Fruit fly (Drosophila melanogaster) whole organism, embryonic: Measurements from ENCODE around the gene Alg7.

Source experiments
- BEAF-32 ChIP-seq: fragments of 200-800 bp; sonication (Bioruptor generic); optimal IDR thresholded peaks from 3 replicates; lab custom pipeline; 2017; ENCODE audit warnings: missing biosample characterization, missing genetic modification characterization, mild to moderate bottlenecking, moderate library complexity, missing genetic modification reagents
- CG11695 ChIP-seq: fragments of 200-800 bp; sonication (Bioruptor generic); IDR thresholded peaks from 3 replicates; pipeline ENCODE4 v1.3.6; 2022; ENCODE audit warnings: missing biosample characterization, missing genetic modification characterization
- CG12299 ChIP-seq: fragments of 200-800 bp; sonication (Bioruptor generic); optimal IDR thresholded peaks from 2 replicates; lab custom pipeline; 2018; ENCODE audit warnings: missing biosample characterization, mild to moderate bottlenecking, missing genetic modification characterization
- CG13624 ChIP-seq: fragments of 200-800 bp; sonication (Bioruptor generic); optimal IDR thresholded peaks from 2 replicates; lab custom pipeline; 2016; ENCODE audit warnings: missing biosample characterization, missing genetic modification characterization
- CG13775 ChIP-seq: fragments of 200-800 bp; sonication (Bioruptor generic); optimal IDR thresholded peaks from 3 replicates; lab custom pipeline; 2017; ENCODE audit warnings: missing biosample characterization, mild to moderate bottlenecking, missing genetic modification characterization
- CG15601 ChIP-seq: fragments of 200-800 bp; sonication (Bioruptor generic); optimal IDR thresholded peaks from 3 replicates; lab custom pipeline; 2019; ENCODE audit warnings: missing biosample characterization, mild to moderate bottlenecking, missing genetic modification characterization, moderate library complexity
- CG1603 ChIP-seq: fragments of 200-800 bp; sonication (Bioruptor generic); optimal IDR thresholded peaks from 2 replicates; lab custom pipeline; 2019; ENCODE audit warnings: missing biosample characterization, mild to moderate bottlenecking, missing genetic modification characterization, moderate library complexity
- CG17359 ChIP-seq: fragments of 200-800 bp; sonication (Bioruptor generic); optimal IDR thresholded peaks from 3 replicates; lab custom pipeline; 2018; ENCODE audit warnings: missing biosample characterization, mild to moderate bottlenecking, missing genetic modification characterization, moderate library complexity
- CG18476 ChIP-seq: fragments of 200-800 bp; sonication (Bioruptor generic); optimal IDR thresholded peaks from 2 replicates; lab custom pipeline; 2016; ENCODE audit warnings: missing biosample characterization, mild to moderate bottlenecking, missing genetic modification characterization
- CG2199 ChIP-seq: fragments of 200-800 bp; sonication (Bioruptor generic); IDR thresholded peaks from 3 replicates; pipeline ENCODE4 v1.3.6; 2022; ENCODE audit warnings: missing biosample characterization, missing genetic modification characterization
- CG2712 ChIP-seq: fragments of 200-800 bp; optimal IDR thresholded peaks from 3 replicates; lab custom pipeline; 2019; ENCODE audit warnings: missing biosample characterization, mild to moderate bottlenecking, missing genetic modification characterization, moderate library complexity
- CG30431 ChIP-seq: fragments of 200-800 bp; sonication (Bioruptor generic); optimal IDR thresholded peaks from 2 replicates; lab custom pipeline; 2017; ENCODE audit warnings: missing biosample characterization, missing genetic modification characterization
- CG31365 ChIP-seq: fragments of 200-800 bp; sonication (Bioruptor generic); optimal IDR thresholded peaks from 2 replicates; lab custom pipeline; 2018; ENCODE audit warnings: missing biosample characterization, mild to moderate bottlenecking, missing genetic modification characterization
- CG32772 ChIP-seq: fragments of 200-800 bp; sonication (Bioruptor generic); IDR thresholded peaks from 2 replicates; pipeline ENCODE4 v1.3.6; 2022; ENCODE audit warnings: missing biosample characterization, missing genetic modification characterization
- CG4707 ChIP-seq: fragments of 200-800 bp; sonication (Bioruptor generic); optimal IDR thresholded peaks from 2 replicates; lab custom pipeline; 2018; ENCODE audit warnings: missing biosample characterization, mild to moderate bottlenecking, missing genetic modification characterization, moderate library complexity
- CG6175 ChIP-seq: fragments of 200-800 bp; sonication (Bioruptor generic); IDR thresholded peaks from 3 replicates; pipeline ENCODE4 v1.3.6; 2022; ENCODE audit warnings: missing biosample characterization, missing genetic modification characterization
- CG6689 ChIP-seq: fragments of 200-800 bp; sonication (Bioruptor generic); IDR thresholded peaks from 2 replicates; pipeline ENCODE4 v1.3.6; 2022; ENCODE audit warnings: missing biosample characterization, missing genetic modification characterization
- CG6854 ChIP-seq: fragments of 200-800 bp; sonication (Bioruptor generic); optimal IDR thresholded peaks from 3 replicates; lab custom pipeline; 2017; ENCODE audit warnings: missing biosample characterization, mild to moderate bottlenecking, missing genetic modification characterization
- CG8944 ChIP-seq: fragments of 200-800 bp; sonication (Bioruptor generic); optimal IDR thresholded peaks from 3 replicates; lab custom pipeline; 2016; ENCODE audit warnings: missing biosample characterization, missing genetic modification characterization
- CG9727 ChIP-seq: fragments of 200-800 bp; sonication (Bioruptor generic); optimal IDR thresholded peaks from 3 replicates; lab custom pipeline; 2017; ENCODE audit warnings: missing biosample characterization, mild to moderate bottlenecking, missing genetic modification characterization
- Elba2 ChIP-seq: fragments of 200-800 bp; sonication (Bioruptor generic); optimal IDR thresholded peaks from 3 replicates; lab custom pipeline; 2016; ENCODE audit warnings: missing biosample characterization, missing genetic modification characterization
- Fer1 ChIP-seq: fragments of 200-800 bp; sonication (Bioruptor generic); optimal IDR thresholded peaks from 2 replicates; lab custom pipeline; 2017; ENCODE audit warnings: missing biosample characterization, mild to moderate bottlenecking, missing genetic modification characterization
- GATAe ChIP-seq: fragments of 200-800 bp; sonication (Bioruptor generic); conservative IDR thresholded peaks from 2 replicates; pipeline ENCODE4 v1.3.6; 2022; ENCODE audit warnings: missing biosample characterization, missing genetic modification characterization
- HHEX ChIP-seq: fragments of 200-800 bp; sonication (Bioruptor generic); optimal IDR thresholded peaks from 3 replicates; lab custom pipeline; 2017; ENCODE audit warnings: missing biosample characterization, mild to moderate bottlenecking, missing genetic modification characterization, missing genetic modification reagents
- Jarid2 ChIP-seq: fragments of 200-800 bp; sonication (Bioruptor generic); optimal IDR thresholded peaks from 3 replicates; lab custom pipeline; 2017; ENCODE audit warnings: mild to moderate bottlenecking, missing biosample characterization, missing genetic modification reagents, missing genetic modification characterization
- Mrtf ChIP-seq: fragments of 200-800 bp; sonication (Bioruptor generic); IDR thresholded peaks from 3 replicates; pipeline ENCODE4 v1.3.6; 2022; ENCODE audit warnings: missing biosample characterization, missing genetic modification characterization
- NfI ChIP-seq: fragments of 200-800 bp; sonication (Bioruptor generic); optimal IDR thresholded peaks from 3 replicates; lab custom pipeline; 2018; ENCODE audit warnings: missing biosample characterization, mild to moderate bottlenecking, missing genetic modification characterization, moderate library complexity
- PHDP ChIP-seq: fragments of 200-800 bp; sonication (Bioruptor generic); optimal IDR thresholded peaks from 3 replicates; lab custom pipeline; 2018; ENCODE audit warnings: missing biosample characterization, mild to moderate bottlenecking, missing genetic modification characterization, moderate library complexity
- Ptx1 ChIP-seq: fragments of 200-800 bp; sonication (Bioruptor generic); IDR thresholded peaks from 2 replicates; pipeline ENCODE4 v1.3.6; 2022; ENCODE audit warnings: missing biosample characterization, missing genetic modification characterization
- Sry-δ ChIP-seq: fragments of 200-800 bp; sonication (Bioruptor generic); optimal IDR thresholded peaks from 2 replicates; lab custom pipeline; 2016; ENCODE audit warnings: missing biosample characterization, missing genetic modification characterization
- Tbp ChIP-seq: fragments of >200 bp; optimal IDR thresholded peaks from 2 replicates; lab custom pipeline; 2018; ENCODE audit warnings: missing biosample characterization, missing genetic modification characterization
- YL-1 ChIP-seq: fragments of 200-800 bp; sonication (Bioruptor generic); optimal IDR thresholded peaks from 3 replicates; lab custom pipeline; 2017; ENCODE audit warnings: missing biosample characterization, mild to moderate bottlenecking, missing genetic modification characterization
- ap ChIP-seq: fragments of 200-800 bp; sonication (Bioruptor generic); IDR thresholded peaks from 2 replicates; pipeline ENCODE4 v1.3.6; 2022; ENCODE audit warnings: missing biosample characterization, missing genetic modification characterization
- ash1 ChIP-seq: fragments of 200-800 bp; sonication (Bioruptor generic); optimal IDR thresholded peaks from 2 replicates; lab custom pipeline; 2018; ENCODE audit warnings: missing biosample characterization, mild to moderate bottlenecking, missing genetic modification characterization
- cg ChIP-seq: fragments of 200-800 bp; sonication (Bioruptor generic); optimal IDR thresholded peaks from 3 replicates; lab custom pipeline; 2019; ENCODE audit warnings: missing biosample characterization, mild to moderate bottlenecking, missing genetic modification characterization, moderate library complexity
- chn ChIP-seq: fragments of 200-800 bp; sonication (Bioruptor generic); optimal IDR thresholded peaks from 2 replicates; lab custom pipeline; 2016; ENCODE audit warnings: missing biosample characterization, missing genetic modification characterization
- dati ChIP-seq: fragments of 200-800 bp; sonication (Bioruptor generic); IDR thresholded peaks from 2 replicates; pipeline ENCODE4 v1.3.6; 2022; ENCODE audit warnings: missing biosample characterization, missing genetic modification characterization
- dmrt99B ChIP-seq: fragments of 200-800 bp; sonication (Bioruptor generic); optimal IDR thresholded peaks from 2 replicates; lab custom pipeline; 2018; ENCODE audit warnings: missing biosample characterization, mild to moderate bottlenecking, missing genetic modification characterization, moderate library complexity
- gt ChIP-seq: fragments of 200-800 bp; sonication (Bioruptor generic); IDR thresholded peaks from 2 replicates; pipeline ENCODE4 v1.3.6; 2022; ENCODE audit warnings: missing biosample characterization, missing genetic modification characterization
- ham ChIP-seq: fragments of 200-800 bp; sonication (Bioruptor generic); IDR thresholded peaks from 2 replicates; pipeline ENCODE4 v1.3.6; 2022; ENCODE audit warnings: missing biosample characterization, missing genetic modification characterization
- kah ChIP-seq: fragments of 200-800 bp; sonication (Bioruptor generic); optimal IDR thresholded peaks from 2 replicates; lab custom pipeline; 2018; ENCODE audit warnings: missing biosample characterization, mild to moderate bottlenecking, missing genetic modification characterization
- luna ChIP-seq: fragments of 200-800 bp; sonication (Bioruptor generic); optimal IDR thresholded peaks from 2 replicates; lab custom pipeline; 2016; ENCODE audit warnings: missing biosample characterization, missing genetic modification characterization
- pita ChIP-seq: fragments of 200-800 bp; sonication (Bioruptor generic); optimal IDR thresholded peaks from 2 replicates; lab custom pipeline; 2017; ENCODE audit warnings: missing biosample characterization, mild to moderate bottlenecking, missing genetic modification characterization
- schlank ChIP-seq: fragments of 200-800 bp; sonication (Bioruptor generic); optimal IDR thresholded peaks from 2 replicates; lab custom pipeline; 2018; ENCODE audit warnings: missing biosample characterization, mild to moderate bottlenecking, missing genetic modification characterization
- shn ChIP-seq: fragments of 200-800 bp; sonication (Bioruptor generic); optimal IDR thresholded peaks from 3 replicates; lab custom pipeline; 2016; ENCODE audit warnings: missing biosample characterization, missing genetic modification characterization
- sima ChIP-seq: fragments of 200-800 bp; sonication (Bioruptor generic); optimal IDR thresholded peaks from 2 replicates; lab custom pipeline; 2016; ENCODE audit warnings: missing biosample characterization, missing genetic modification characterization
- so ChIP-seq: fragments of 200-800 bp; sonication (Bioruptor generic); IDR thresholded peaks from 3 replicates; pipeline ENCODE4 v1.3.6; 2022; ENCODE audit warnings: missing biosample characterization, missing genetic modification characterization
- tap ChIP-seq: fragments of 200-800 bp; optimal IDR thresholded peaks from 3 replicates; lab custom pipeline; 2019; ENCODE audit warnings: missing biosample characterization, mild to moderate bottlenecking, missing genetic modification characterization, moderate library complexity
- tin ChIP-seq: fragments of 200-800 bp; sonication (Bioruptor generic); optimal IDR thresholded peaks from 3 replicates; lab custom pipeline; 2016; ENCODE audit warnings: missing biosample characterization, missing genetic modification characterization
- unc-4 ChIP-seq: fragments of 200-800 bp; sonication (Bioruptor generic); IDR thresholded peaks from 2 replicates; pipeline ENCODE4 v1.3.6; 2022; ENCODE audit warnings: missing biosample characterization, missing genetic modification characterization; ENCODE audit not compliant: partially characterized antibody

The Alg7 gene

DNA sequence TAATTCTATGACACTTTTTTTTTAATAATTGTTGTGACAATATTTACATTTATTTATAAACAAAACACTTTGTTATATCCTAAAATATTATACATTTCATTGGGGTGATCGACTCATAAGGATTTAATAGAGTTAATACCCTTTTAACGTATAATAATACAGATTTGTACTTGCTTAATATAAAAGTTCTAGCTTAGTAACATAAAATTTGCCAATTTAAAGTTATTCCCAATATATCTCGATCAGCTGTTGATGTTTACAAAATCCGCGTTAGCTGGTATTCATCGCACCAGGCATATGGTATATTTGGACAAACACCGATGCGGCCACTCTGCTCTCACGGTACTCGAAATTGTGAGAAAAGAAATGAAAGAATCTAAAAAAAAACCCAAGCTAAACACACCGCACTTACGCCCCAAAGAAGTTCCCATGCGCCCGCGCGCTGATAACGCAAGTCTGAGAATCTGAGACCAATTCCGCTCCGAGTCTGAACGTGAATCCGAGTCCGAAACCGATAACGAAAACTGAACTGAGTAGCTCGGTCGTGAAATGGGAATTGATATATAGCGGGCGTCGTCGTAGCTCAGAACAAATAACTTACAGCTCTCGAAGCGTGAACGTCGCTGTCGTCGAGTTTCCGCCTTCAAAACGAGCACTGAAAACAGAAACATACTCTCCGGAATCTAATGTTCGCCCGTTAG lies 24.5 kb downstream of the Alg7 start, which contains the start of gene Pect (continued):
- TF ChIP-seq CG18476 (GFP tag; lab: Kevin White, UChicago) (peak; percentile 19), CG12299 (tag; lab: Kevin White, UChicago) (peak; percentile 49), HHEX (GFP tag; lab: Kevin White, UChicago) (no peak), CG13624 (GFP tag; lab: Kevin White, UChicago) (no peak), Fer1 (GFP tag; lab: Kevin White, UChicago) (peak; percentile 66), ap (GFP tag; lab: Robert Waterston, UW) (no peak), Sry-δ (GFP tag; lab: Kevin White, UChicago) (peak; percentile 53), dmrt99B (tag; lab: Kevin White, UChicago) (no peak), tap (no peak), BEAF-32 (GFP tag; lab: Kevin White, UChicago) (peak; percentile 83), Jarid2 (GFP tag; lab: Kevin White, UChicago) (peak; percentile 65), CG2712 (tag; lab: Kevin White, UChicago) (no peak), unc-4 (GFP tag; lab: Robert Waterston, UW) (peak; percentile 60), GATAe (peak; percentile 56; the same call in 1 of the 2 replicates), CG32772 (no peak), CG13775 (peak; percentile 52), CG6854 (GFP tag; lab: Kevin White, UChicago) (no peak), dati (GFP tag; lab: Robert Waterston, UW) (no peak), CG31365 (tag; lab: Kevin White, UChicago) (no peak), Tbp (GFP tag; lab: Kevin White, UChicago) (no peak), sima (GFP tag; lab: Kevin White, UChicago) (no peak), PHDP (tag; lab: Kevin White, UChicago) (no peak), YL-1 (GFP tag; lab: Kevin White, UChicago) (no peak), NfI (GFP tag; lab: Kevin White, UChicago) (no peak), ash1 (GFP tag; lab: Kevin White, UChicago) (no peak), CG6175 (GFP tag; lab: Robert Waterston, UW) (no peak), CG6689 (GFP tag; lab: Robert Waterston, UW) (no peak; the same call in 1 of the 2 replicates), CG17359 (no peak), Mrtf (GFP tag; lab: Robert Waterston, UW) (no peak), tin (GFP tag; lab: Kevin White, UChicago) (no peak), schlank (tag; lab: Kevin White, UChicago) (peak; percentile 16), pita (GFP tag; lab: Kevin White, UChicago) (no peak), CG8944 (GFP tag; lab: Kevin White, UChicago) (no peak), luna (GFP tag; lab: Kevin White, UChicago) (no peak), Elba2 (no peak), CG30431 (GFP tag; lab: Kevin White, UChicago) (no peak), ham (peak; percentile 34; the same call in 1 of the 2 replicates), Ptx1 (GFP tag; lab: Robert Waterston, UW) (peak; percentile 60), cg (GFP tag; lab: Kevin White, UChicago) (no peak), chn (no peak), CG11695 (GFP tag; lab: Robert Waterston, UW) (no peak), CG15601 (tag; lab: Kevin White, UChicago) (no peak), so (GFP tag; lab: Robert Waterston, UW) (peak; percentile 66; the same call in 1 of the 3 replicates), gt (GFP tag; lab: Robert Waterston, UW) (no peak), CG9727 (GFP tag; lab: Kevin White, UChicago) (peak; percentile 37), CG2199 (GFP tag; lab: Robert Waterston, UW) (0 out of 3 replicates have a peak, but pooled peaks have one; percentile 54), CG1603 (tag; lab: Kevin White, UChicago) (no peak), CG4707 (GFP tag; lab: Kevin White, UChicago) (peak; percentile 44), kah (GFP tag; lab: Kevin White, UChicago) (no peak), shn (GFP tag; lab: Kevin White, UChicago) (no peak)
